ENCODE assay signal across 4 fruit fly cellular contexts in genomic region chr3R:4747292-4747691, dm6.
TF ChIP-seq lines count a peak whose summit lies in the region.

No protein-coding gene starts in this region.

- TF ChIP-seq CTCF in whole organism, embryonic (GFP tag; optimal IDR thresholded peaks at IDR 0.05; lab: Kevin White, UChicago), result no peak

TF ChIP-seq in whole organism, adult, 20 proteins besides CTCF, POLR2A, EP300 and RAD21:
- TF ChIP-seq tj (GFP tag; optimal IDR thresholded peaks at IDR 0.05; lab: Kevin White, UChicago) (peak; percentile 89), CG33017 (tag; optimal IDR thresholded peaks at IDR 0.05; lab: Kevin White, UChicago) (no peak)
TF ChIP-seq in whole organism, adult: peak in this region for 1.

TF ChIP-seq in whole organism, embryonic, 481 proteins besides CTCF, POLR2A, EP300 and RAD21:
- TF ChIP-seq usp (GFP tag; optimal IDR thresholded peaks at IDR 0.05; lab: Kevin White, UChicago) (no peak), pan (optimal IDR thresholded peaks at IDR 0.05; lab: Kevin White, UChicago) (no peak), pan (GFP tag; optimal IDR thresholded peaks at IDR 0.05 in 1 of 2, IDR thresholded peaks at IDR 0.05 in 1 of 2) (peak in 1 of 2 experiments; percentile 7), Opbp (GFP tag; IDR thresholded peaks at IDR 0.05; lab: Robert Waterston, UW; ENCODE audit: partially characterized antibody) (0 out of 3 replicates have a peak, but pooled peaks have one; percentile 18), Drgx (GFP tag; IDR thresholded peaks at IDR 0.05; lab: Robert Waterston, UW) (peak; percentile 43), aop (GFP tag; IDR thresholded peaks at IDR 0.05; lab: Robert Waterston, UW) (no peak), Neu2 (GFP tag; optimal IDR thresholded peaks at IDR 0.05; lab: Kevin White, UChicago; ENCODE audit: borderline replicate concordance) (no peak), vfl (GFP tag; optimal IDR thresholded peaks at IDR 0.05; lab: Kevin White, UChicago) (no peak), Optix (GFP tag; IDR thresholded peaks at IDR 0.05; lab: Robert Waterston, UW) (no peak), kni (GFP tag; optimal IDR thresholded peaks at IDR 0.05; lab: Kevin White, UChicago) (no peak), E2f1 (GFP tag; IDR thresholded peaks at IDR 0.05; lab: Robert Waterston, UW) (no peak)

TF ChIP-seq in whole organism, prepupa, 60 proteins besides CTCF, POLR2A, EP300 and RAD21 (continues in another document):
- TF ChIP-seq Eip93F (GFP tag; optimal IDR thresholded peaks at IDR 0.05; lab: Kevin White, UChicago), result no peak
- TF ChIP-seq CG11762 (GFP tag; optimal IDR thresholded peaks at IDR 0.05; lab: Kevin White, UChicago; ENCODE audit: insufficient read depth), result no peak
- TF ChIP-seq OdsH (GFP tag; optimal IDR thresholded peaks at IDR 0.05; lab: Kevin White, UChicago), result no peak
- TF ChIP-seq CG7368 (GFP tag; optimal IDR thresholded peaks at IDR 0.05; lab: Kevin White, UChicago), result no peak
- peak; percentile 8 for TF ChIP-seq CG6276 (GFP tag; optimal IDR thresholded peaks at IDR 0.05; lab: Kevin White, UChicago)
- no peak for TF ChIP-seq CG3919 (GFP tag; optimal IDR thresholded peaks at IDR 0.05; lab: Kevin White, UChicago)
- no peak for TF ChIP-seq esn (GFP tag; optimal IDR thresholded peaks at IDR 0.05; lab: Kevin White, UChicago)
- TF ChIP-seq CG32006 (GFP tag; optimal IDR thresholded peaks at IDR 0.05; lab: Kevin White, UChicago), result peak; percentile 64
- no peak for TF ChIP-seq lz (GFP tag; optimal IDR thresholded peaks at IDR 0.05; lab: Kevin White, UChicago)
- TF ChIP-seq Eip78C (GFP tag; lab: Kevin White, UChicago), result peak; percentile 51
- no peak for TF ChIP-seq topi (GFP tag; optimal IDR thresholded peaks at IDR 0.05; lab: Kevin White, UChicago)
- TF ChIP-seq dac (GFP tag; optimal IDR thresholded peaks at IDR 0.05; lab: Kevin White, UChicago), result peak; percentile 13
- no peak for TF ChIP-seq Met (GFP tag; optimal IDR thresholded peaks at IDR 0.05; lab: Kevin White, UChicago)
- no peak for TF ChIP-seq Smox (GFP tag; optimal IDR thresholded peaks at IDR 0.05; lab: Kevin White, UChicago)
- TF ChIP-seq CG3032 (tag; optimal IDR thresholded peaks at IDR 0.05; lab: Kevin White, UChicago), result peak; percentile 26
- no peak for TF ChIP-seq Hr39 (GFP tag; optimal IDR thresholded peaks at IDR 0.05; lab: Kevin White, UChicago)
- no peak for TF ChIP-seq CG11294 (GFP tag; IDR thresholded peaks at IDR 0.05; lab: Robert Waterston, UW)
- no peak for TF ChIP-seq cyc (GFP tag; optimal IDR thresholded peaks at IDR 0.05; lab: Kevin White, UChicago)
- TF ChIP-seq CG8632 (GFP tag; optimal IDR thresholded peaks at IDR 0.05; lab: Kevin White, UChicago), result no peak
- peak; percentile 21 for TF ChIP-seq net (GFP tag; optimal IDR thresholded peaks at IDR 0.05; lab: Kevin White, UChicago)
- TF ChIP-seq Sox102F (GFP tag; optimal IDR thresholded peaks at IDR 0.05; lab: Kevin White, UChicago), result no peak
- TF ChIP-seq CG11902 (GFP tag; optimal IDR thresholded peaks at IDR 0.05; lab: Kevin White, UChicago), result no peak
- no peak for TF ChIP-seq pdm3 (GFP tag; optimal IDR thresholded peaks at IDR 0.05; lab: Kevin White, UChicago)
- no peak for TF ChIP-seq Lpt (GFP tag; optimal IDR thresholded peaks at IDR 0.05; lab: Kevin White, UChicago)
- peak; percentile 10 for TF ChIP-seq CG4318 (GFP tag; optimal IDR thresholded peaks at IDR 0.05; lab: Kevin White, UChicago)
- TF ChIP-seq CG8319 (GFP tag; optimal IDR thresholded peaks at IDR 0.05; lab: Kevin White, UChicago), result no peak
- TF ChIP-seq Ets21C (GFP tag; optimal IDR thresholded peaks at IDR 0.05; lab: Kevin White, UChicago), result no peak
- peak; percentile 49 for TF ChIP-seq CG8119 (GFP tag; IDR thresholded peaks at IDR 0.05; lab: Robert Waterston, UW)
- TF ChIP-seq achi (GFP tag; optimal IDR thresholded peaks at IDR 0.05; lab: Kevin White, UChicago), result no peak
- TF ChIP-seq CG6163 (GFP tag; IDR thresholded peaks at IDR 0.05; lab: Robert Waterston, UW), result no peak
- TF ChIP-seq ss (GFP tag; optimal IDR thresholded peaks at IDR 0.05; lab: Kevin White, UChicago), result no peak
- no peak for TF ChIP-seq Eip75B (GFP tag; optimal IDR thresholded peaks at IDR 0.05; lab: Kevin White, UChicago)
- no peak for TF ChIP-seq Blimp-1 (GFP tag; optimal IDR thresholded peaks at IDR 0.05; lab: Kevin White, UChicago)
- no peak for TF ChIP-seq fkh (GFP tag; optimal IDR thresholded peaks at IDR 0.05; lab: Kevin White, UChicago)
- peak; percentile 23 for TF ChIP-seq Hr4 (GFP tag; optimal IDR thresholded peaks at IDR 0.05; lab: Kevin White, UChicago)
- TF ChIP-seq CG34406 (GFP tag; optimal IDR thresholded peaks at IDR 0.05; lab: Kevin White, UChicago), result no peak
- peak; percentile 11 for TF ChIP-seq Ets96B (tag; optimal IDR thresholded peaks at IDR 0.05; lab: Kevin White, UChicago)
- 0 out of 2 replicates have a peak, but pooled peaks have one; percentile 29 for TF ChIP-seq Gug (GFP tag; IDR thresholded peaks at IDR 0.05; lab: Robert Waterston, UW)
- TF ChIP-seq acj6 (GFP tag; optimal IDR thresholded peaks at IDR 0.05; lab: Kevin White, UChicago), result no peak
- TF ChIP-seq Sox14 (GFP tag; optimal IDR thresholded peaks at IDR 0.05; lab: Kevin White, UChicago), result no peak
- TF ChIP-seq CG1621 (tag; optimal IDR thresholded peaks at IDR 0.05; lab: Kevin White, UChicago), result no peak

TF ChIP-seq in whole organism, pupa, 21 proteins besides CTCF, POLR2A, EP300 and RAD21:
- TF ChIP-seq D1 (tag; optimal IDR thresholded peaks at IDR 0.05; lab: Kevin White, UChicago) (no peak), Pif1A (GFP tag; optimal IDR thresholded peaks at IDR 0.05; lab: Kevin White, UChicago) (peak; percentile 1), EcR (GFP tag; optimal IDR thresholded peaks at IDR 0.05; lab: Kevin White, UChicago) (no peak), CG4496 (GFP tag; IDR thresholded peaks at IDR 0.05; lab: Robert Waterston, UW) (no peak), CG32121 (GFP tag; IDR thresholded peaks at IDR 0.05; lab: Robert Waterston, UW) (0 out of 2 replicates have a peak, but pooled peaks have one; percentile 30), gl (tag; optimal IDR thresholded peaks at IDR 0.05; lab: Kevin White, UChicago) (no peak), fd96Ca (GFP tag; IDR thresholded peaks at IDR 0.05; lab: Robert Waterston, UW) (peak; percentile 48; the same call in 1 of the 3 replicates), CG34367 (tag; optimal IDR thresholded peaks at IDR 0.05; lab: Kevin White, UChicago) (no peak), rn (GFP tag; IDR thresholded peaks at IDR 0.05; lab: Robert Waterston, UW) (no peak), CG8159 (tag; optimal IDR thresholded peaks at IDR 0.05; lab: Kevin White, UChicago) (peak; percentile 42), CG13204 (GFP tag; optimal IDR thresholded peaks at IDR 0.05; lab: Kevin White, UChicago) (no peak), CG14655 (GFP tag; optimal IDR thresholded peaks at IDR 0.05; lab: Kevin White, UChicago) (peak; percentile 60), Pif1B (GFP tag; optimal IDR thresholded peaks at IDR 0.05; lab: Kevin White, UChicago) (no peak), CG8301 (tag; optimal IDR thresholded peaks at IDR 0.05; lab: Kevin White, UChicago) (peak; percentile 43), CG10348 (GFP tag; IDR thresholded peaks at IDR 0.05; lab: Robert Waterston, UW) (no peak), CG9948 (tag; optimal IDR thresholded peaks at IDR 0.05; lab: Kevin White, UChicago) (peak; percentile 30), CG12605 (GFP tag; IDR thresholded peaks at IDR 0.05; lab: Robert Waterston, UW) (no peak), CG15710 (tag; optimal IDR thresholded peaks at IDR 0.05; lab: Kevin White, UChicago) (peak; percentile 44), CG17806 (tag; optimal IDR thresholded peaks at IDR 0.05; lab: Kevin White, UChicago) (peak; percentile 30), Snoo (tag; optimal IDR thresholded peaks at IDR 0.05; lab: Kevin White, UChicago) (no peak), Ets98B (GFP tag; IDR thresholded peaks at IDR 0.05; lab: Robert Waterston, UW) (no peak)
